Fruit fly (Drosophila melanogaster): ENCODE results near the gene Smox.

DNA sequence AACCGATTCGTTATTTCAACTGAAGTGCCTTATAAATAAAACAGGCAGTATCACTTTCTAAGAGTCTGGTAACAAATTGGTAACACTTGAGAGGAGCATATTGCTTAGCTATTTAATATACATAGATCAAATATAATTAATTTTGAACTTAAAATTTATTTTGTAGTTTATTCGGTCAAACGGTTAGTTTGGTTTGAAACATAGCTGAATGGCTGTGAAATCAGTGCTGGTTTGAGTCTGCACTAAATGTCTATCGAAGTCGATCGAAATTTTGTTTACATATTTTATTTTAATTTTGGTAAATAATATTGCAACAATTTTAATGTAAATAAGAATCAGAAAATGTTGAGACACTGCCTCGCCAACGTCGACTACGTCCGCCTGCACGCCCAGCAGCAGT lies 6.5 kb upstream of the Smox start, which contains the start of gene CG10959:
- TF ChIP-seq Gug (GFP tag; IDR thresholded peaks at IDR 0.05): no peak
- TF ChIP-seq Lpt (GFP tag; optimal IDR thresholded peaks at IDR 0.05): no peak
- no peak for TF ChIP-seq CG6854 (GFP tag; optimal IDR thresholded peaks at IDR 0.05)
- no peak for TF ChIP-seq CG6163 (GFP tag; IDR thresholded peaks at IDR 0.05)
- no peak for TF ChIP-seq CG34406 (GFP tag; optimal IDR thresholded peaks at IDR 0.05)
- TF ChIP-seq CG9139 (GFP tag; optimal IDR thresholded peaks at IDR 0.05): no peak
- no peak for TF ChIP-seq Hr4 (GFP tag; optimal IDR thresholded peaks at IDR 0.05)
- TF ChIP-seq CG6808 (GFP tag; optimal IDR thresholded peaks at IDR 0.05): no peak
- no peak for TF ChIP-seq Sox102F (GFP tag; optimal IDR thresholded peaks at IDR 0.05)
- no peak for TF ChIP-seq Blimp-1 (GFP tag; optimal IDR thresholded peaks at IDR 0.05)

All from whole organism, prepupa.